Fruit fly (Drosophila melanogaster) whole organism, embryonic: ENCODE results near the gene UbcE2H.
A peak's percentile ranks its signal among the peaks of the same experiment; 100 is the strongest.

Source experiments
- Ada2b ChIP-seq: fragments of 200-800 bp; sonication (Bioruptor generic); IDR thresholded peaks from 2 replicates; pipeline ENCODE4 v1.3.6; 2022; ENCODE audit warnings: missing biosample characterization, missing genetic modification characterization
- Adf1 ChIP-seq: fragments of 200-800 bp; sonication (Bioruptor generic); IDR thresholded peaks from 2 replicates; pipeline ENCODE4 v1.3.6; 2022; ENCODE audit warnings: missing biosample characterization, missing genetic modification characterization
- CG10209 ChIP-seq: fragments of 200-800 bp; sonication (Bioruptor generic); optimal IDR thresholded peaks from 3 replicates; lab custom pipeline; 2017; ENCODE audit warnings: missing biosample characterization, mild to moderate bottlenecking, missing genetic modification characterization, missing genetic modification reagents
- CG10431 ChIP-seq: fragments of 200-800 bp; sonication (Bioruptor generic); optimal IDR thresholded peaks from 3 replicates; lab custom pipeline; 2018; ENCODE audit warnings: missing biosample characterization, mild to moderate bottlenecking, missing genetic modification characterization
- CG12744 ChIP-seq: fragments of 200-800 bp; sonication (Bioruptor generic); optimal IDR thresholded peaks from 2 replicates; lab custom pipeline; 2016; ENCODE audit warnings: missing biosample characterization, missing genetic modification characterization
- CG13775 ChIP-seq: fragments of 200-800 bp; sonication (Bioruptor generic); optimal IDR thresholded peaks from 3 replicates; lab custom pipeline; 2017; ENCODE audit warnings: missing biosample characterization, mild to moderate bottlenecking, missing genetic modification characterization
- CG13894 ChIP-seq: fragments of 200-800 bp; sonication (Bioruptor generic); optimal IDR thresholded peaks from 3 replicates; lab custom pipeline; 2018; ENCODE audit warnings: missing biosample characterization, mild to moderate bottlenecking, missing genetic modification characterization, moderate library complexity
- CG14965 ChIP-seq: fragments of 200-800 bp; sonication (Bioruptor generic); optimal IDR thresholded peaks from 2 replicates; lab custom pipeline; 2016; ENCODE audit warnings: missing biosample characterization, missing genetic modification characterization, borderline replicate concordance
- CG15011 ChIP-seq: fragments of 200-800 bp; sonication (Bioruptor generic); optimal IDR thresholded peaks from 3 replicates; lab custom pipeline; 2018; ENCODE audit warnings: missing biosample characterization, mild to moderate bottlenecking, missing genetic modification characterization
- CG15269 ChIP-seq: fragments of 200-800 bp; sonication (Bioruptor generic); optimal IDR thresholded peaks from 2 replicates; lab custom pipeline; 2018; ENCODE audit warnings: missing biosample characterization, mild to moderate bottlenecking, missing genetic modification characterization, moderate library complexity
- CG17361 ChIP-seq: fragments of 200-800 bp; sonication (Bioruptor generic); IDR thresholded peaks from 3 replicates; pipeline ENCODE4 v1.3.6; 2022; ENCODE audit warnings: missing biosample characterization, missing genetic modification characterization
- CG33557 ChIP-seq: fragments of 200-800 bp; sonication (Bioruptor generic); optimal IDR thresholded peaks from 2 replicates; lab custom pipeline; 2019; ENCODE audit warnings: missing biosample characterization, mild to moderate bottlenecking, missing genetic modification characterization, moderate library complexity
- CG3838 ChIP-seq: fragments of 200-800 bp; sonication (Bioruptor generic); optimal IDR thresholded peaks from 3 replicates; lab custom pipeline; 2016; ENCODE audit warnings: missing biosample characterization, missing genetic modification characterization
- CG4328 ChIP-seq: fragments of 200-800 bp; sonication (Bioruptor generic); optimal IDR thresholded peaks from 3 replicates; lab custom pipeline; 2017; ENCODE audit warnings: missing biosample characterization, missing genetic modification reagents, missing genetic modification characterization
- CG5180 ChIP-seq: fragments of 200-800 bp; sonication (Bioruptor generic); optimal IDR thresholded peaks from 3 replicates; lab custom pipeline; 2017; ENCODE audit warnings: missing biosample characterization, missing genetic modification characterization, mild to moderate bottlenecking, moderate library complexity, missing genetic modification reagents
- CG7271 ChIP-seq: fragments of 200-800 bp; sonication (Bioruptor generic); optimal IDR thresholded peaks from 2 replicates; lab custom pipeline; 2018; ENCODE audit warnings: missing biosample characterization, mild to moderate bottlenecking, missing genetic modification characterization, moderate library complexity
- CG7357 ChIP-seq: fragments of 200-800 bp; sonication (Bioruptor generic); IDR thresholded peaks from 3 replicates; pipeline ENCODE4 v1.3.6; 2022; ENCODE audit warnings: missing biosample characterization, missing genetic modification characterization
- CG7786 ChIP-seq: fragments of 200-800 bp; sonication (Bioruptor generic); optimal IDR thresholded peaks from 2 replicates; lab custom pipeline; 2016; ENCODE audit warnings: missing biosample characterization, missing genetic modification characterization
- CG8281 ChIP-seq: fragments of 200-800 bp; sonication (Bioruptor generic); optimal IDR thresholded peaks from 2 replicates; lab custom pipeline; 2018; ENCODE audit warnings: missing biosample characterization, mild to moderate bottlenecking, missing genetic modification characterization, moderate library complexity
- CG9609 ChIP-seq: fragments of 200-800 bp; sonication (Bioruptor generic); optimal IDR thresholded peaks from 3 replicates; lab custom pipeline; 2016; ENCODE audit warnings: missing biosample characterization, missing genetic modification characterization
- CG9932 ChIP-seq: fragments of 200-800 bp; sonication (Bioruptor generic); IDR thresholded peaks from 2 replicates; pipeline ENCODE4 v1.3.6; 2022; ENCODE audit warnings: missing biosample characterization, missing genetic modification characterization
- Chrac-16 ChIP-seq: fragments of 200-800 bp; sonication (Bioruptor generic); optimal IDR thresholded peaks from 3 replicates; lab custom pipeline; 2016; ENCODE audit warnings: missing biosample characterization, missing genetic modification characterization
- Doc2 ChIP-seq: fragments of 200-800 bp; sonication (Bioruptor generic); IDR thresholded peaks from 2 replicates; pipeline ENCODE4 v1.3.6; 2022; ENCODE audit warnings: missing biosample characterization, missing genetic modification characterization
- H2.0 ChIP-seq: fragments of 200-800 bp; sonication (Bioruptor generic); IDR thresholded peaks from 2 replicates; pipeline ENCODE4 v1.3.6; 2022; ENCODE audit warnings: missing biosample characterization, missing genetic modification characterization
- HLHmδ ChIP-seq: fragments of 200-800 bp; sonication (Bioruptor generic); optimal IDR thresholded peaks from 2 replicates; lab custom pipeline; 2018; ENCODE audit warnings: missing biosample characterization, mild to moderate bottlenecking, missing genetic modification characterization, moderate library complexity
- Jarid2 ChIP-seq: fragments of 200-800 bp; sonication (Bioruptor generic); optimal IDR thresholded peaks from 3 replicates; lab custom pipeline; 2017; ENCODE audit warnings: mild to moderate bottlenecking, missing biosample characterization, missing genetic modification reagents, missing genetic modification characterization
- Lhr ChIP-seq: fragments of 200-800 bp; sonication (Bioruptor generic); optimal IDR thresholded peaks from 3 replicates; lab custom pipeline; 2017; ENCODE audit warnings: mild to moderate bottlenecking, missing biosample characterization, missing genetic modification reagents, missing genetic modification characterization
- NC2α ChIP-seq: fragments of 200-800 bp; sonication (Bioruptor generic); optimal IDR thresholded peaks from 2 replicates; lab custom pipeline; 2016; ENCODE audit warnings: missing biosample characterization, missing genetic modification characterization
- NC2β ChIP-seq: fragments of 200-800 bp; sonication (Bioruptor generic); optimal IDR thresholded peaks from 2 replicates; lab custom pipeline; 2016; ENCODE audit warnings: missing biosample characterization, missing genetic modification characterization
- Nf-YC ChIP-seq: fragments of 200-800 bp; optimal IDR thresholded peaks from 3 replicates; lab custom pipeline; 2019; ENCODE audit warnings: missing biosample characterization, mild to moderate bottlenecking, missing genetic modification characterization, moderate library complexity
- Optix ChIP-seq: fragments of 200-800 bp; sonication (Bioruptor generic); IDR thresholded peaks from 3 replicates; pipeline ENCODE4 v1.3.6; 2022; ENCODE audit warnings: missing biosample characterization, missing genetic modification characterization
- Side ChIP-seq: fragments of 200-800 bp; sonication (Bioruptor generic); optimal IDR thresholded peaks from 2 replicates; lab custom pipeline; 2016; ENCODE audit warnings: missing biosample characterization, missing genetic modification characterization
- Sry-β ChIP-seq: fragments of 200-800 bp; sonication (Bioruptor generic); optimal IDR thresholded peaks from 2 replicates; lab custom pipeline; 2018; ENCODE audit warnings: missing biosample characterization, mild to moderate bottlenecking, missing genetic modification characterization, moderate library complexity
- Trl ChIP-seq, 3 experiments: fragments of >200 bp in 2 of 3; fragments of 200-800 bp in 1 of 3; sonication (Bioruptor generic) in 1 of 3; optimal IDR thresholded peaks; 2 replicates in 1 of 3; 3 replicates in 2 of 3; lab custom pipeline; 2016 to 2017; ENCODE audit warnings: missing biosample characterization in 1 of 3, missing genetic modification characterization in 1 of 3
- croc ChIP-seq: fragments of 200-800 bp; sonication (Bioruptor generic); conservative IDR thresholded peaks from 3 replicates; pipeline ENCODE4 v1.3.6; 2022; ENCODE audit warnings: missing biosample characterization, missing genetic modification characterization
- dpn ChIP-seq, 2 experiments: fragments of 200-800 bp; sonication (Bioruptor generic); optimal IDR thresholded peaks; 3 replicates each; lab custom pipeline; 2016; ENCODE audit warnings: missing biosample characterization in 2 of 2, missing genetic modification characterization in 2 of 2
- eve ChIP-seq, 2 experiments: fragments of >200 bp; optimal IDR thresholded peaks; 2 replicates each; lab custom pipeline; 2017; ENCODE audit warnings: missing biosample characterization in 2 of 2, missing genetic modification characterization in 2 of 2
- ewg ChIP-seq: fragments of 200-800 bp; sonication (Bioruptor generic); optimal IDR thresholded peaks from 3 replicates; lab custom pipeline; 2017; ENCODE audit warnings: mild to moderate bottlenecking, missing biosample characterization, missing genetic modification reagents, missing genetic modification characterization
- fu2 ChIP-seq: fragments of 200-800 bp; sonication (Bioruptor generic); optimal IDR thresholded peaks from 2 replicates; lab custom pipeline; 2016; ENCODE audit warnings: missing biosample characterization, missing genetic modification characterization
- hb ChIP-seq: fragments of 200-800 bp; sonication (Bioruptor generic); IDR thresholded peaks from 3 replicates; pipeline ENCODE4 v1.3.6; 2022; ENCODE audit warnings: missing biosample characterization, missing genetic modification characterization; ENCODE audit not compliant: partially characterized antibody
- klu ChIP-seq: fragments of 200-800 bp; sonication (Bioruptor generic); IDR thresholded peaks from 2 replicates; pipeline ENCODE4 v1.3.6; 2022; ENCODE audit warnings: missing biosample characterization, missing genetic modification characterization
- kni ChIP-seq: fragments of 200-800 bp; sonication (Bioruptor generic); optimal IDR thresholded peaks from 3 replicates; lab custom pipeline; 2017; ENCODE audit warnings: mild to moderate bottlenecking, missing biosample characterization, missing genetic modification reagents, missing genetic modification characterization
- lilli ChIP-seq: fragments of 200-800 bp; sonication (Bioruptor generic); optimal IDR thresholded peaks from 3 replicates; lab custom pipeline; 2016; ENCODE audit warnings: missing biosample characterization, missing genetic modification characterization
- maf-S ChIP-seq: fragments of 200-800 bp; sonication (Bioruptor generic); optimal IDR thresholded peaks from 2 replicates; lab custom pipeline; 2016; ENCODE audit warnings: missing biosample characterization, missing genetic modification characterization
- p53 ChIP-seq: fragments of 200-800 bp; sonication (Bioruptor generic); optimal IDR thresholded peaks from 2 replicates; lab custom pipeline; 2016; ENCODE audit warnings: missing biosample characterization, missing genetic modification characterization
- sisA ChIP-seq: fragments of 200-800 bp; sonication (Bioruptor generic); IDR thresholded peaks from 2 replicates; pipeline ENCODE4 v1.3.6; 2022; ENCODE audit warnings: missing biosample characterization, missing genetic modification characterization
- sug ChIP-seq: fragments of 200-800 bp; optimal IDR thresholded peaks from 2 replicates; lab custom pipeline; 2019; ENCODE audit warnings: missing biosample characterization, mild to moderate bottlenecking, missing genetic modification characterization, moderate library complexity
- tin ChIP-seq: fragments of 200-800 bp; sonication (Bioruptor generic); optimal IDR thresholded peaks from 3 replicates; lab custom pipeline; 2016; ENCODE audit warnings: missing biosample characterization, missing genetic modification characterization
- unc-4 ChIP-seq: fragments of 200-800 bp; sonication (Bioruptor generic); IDR thresholded peaks from 2 replicates; pipeline ENCODE4 v1.3.6; 2022; ENCODE audit warnings: missing biosample characterization, missing genetic modification characterization; ENCODE audit not compliant: partially characterized antibody
- wdn ChIP-seq: fragments of 200-800 bp; sonication (Bioruptor generic); IDR thresholded peaks from 2 replicates; pipeline ENCODE4 v1.3.6; 2022; ENCODE audit warnings: missing biosample characterization, missing genetic modification characterization

Gene UbcE2H

DNA sequence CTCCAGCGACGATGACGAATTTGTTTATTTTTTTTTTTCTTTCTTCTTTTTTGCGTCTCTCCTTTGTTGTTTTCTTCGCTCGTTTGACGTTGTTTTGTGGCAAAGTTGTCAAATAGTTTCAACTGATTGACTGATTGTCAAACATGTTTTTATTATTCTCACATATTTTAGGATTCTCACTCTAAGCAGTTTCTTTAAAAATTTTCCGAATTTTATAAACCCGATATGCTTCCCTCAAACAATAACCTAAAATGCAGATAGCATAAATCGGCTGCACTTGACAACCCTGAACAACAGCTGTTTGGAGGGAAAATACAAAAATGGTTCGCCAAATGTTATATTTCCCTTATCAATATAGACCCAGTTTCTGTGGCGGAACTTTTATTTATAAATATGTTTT is 49.7 kb upstream of the UbcE2H start, which contains the start of gene CG17982 (continued):
- peak; percentile 88 for TF ChIP-seq Side (GFP tag; lab: Kevin White, UChicago)
- TF ChIP-seq croc (GFP tag; lab: Robert Waterston, UW): peak; percentile 53
- TF ChIP-seq CG13894 (tag; lab: Kevin White, UChicago): peak; percentile 90
- peak; percentile 87 for TF ChIP-seq CG7786
- TF ChIP-seq fu2 (GFP tag; lab: Kevin White, UChicago): peak; percentile 85
- 0 out of 2 replicates have a peak, but pooled peaks have one; percentile 31 for TF ChIP-seq Adf1 (GFP tag; lab: Robert Waterston, UW)
- peak; percentile 79 for TF ChIP-seq H2.0 (GFP tag; lab: Robert Waterston, UW)
- TF ChIP-seq CG10209 (GFP tag; lab: Kevin White, UChicago): peak; percentile 74
- peak; percentile 75 for TF ChIP-seq kni (GFP tag; lab: Kevin White, UChicago)
- peak; percentile 80 for TF ChIP-seq maf-S
- TF ChIP-seq Trl (optimal IDR thresholded peaks at IDR 0.05; lab: Kevin White, UChicago): no peak
- TF ChIP-seq Trl (GFP tag; optimal IDR thresholded peaks at IDR 0.05; lab: Kevin White, UChicago): peak; percentile 91
- no peak for TF ChIP-seq Doc2
- peak; percentile 82 for TF ChIP-seq CG17361 (GFP tag; lab: Robert Waterston, UW)
- peak; percentile 79 for TF ChIP-seq CG12744
- TF ChIP-seq tin (GFP tag; lab: Kevin White, UChicago): peak; percentile 84
- peak; percentile 76 for TF ChIP-seq CG9609 (GFP tag; lab: Kevin White, UChicago)
- TF ChIP-seq NC2β (GFP tag; lab: Kevin White, UChicago): peak; percentile 80
- TF ChIP-seq sug (tag; lab: Kevin White, UChicago): peak; percentile 87
- TF ChIP-seq CG10431 (GFP tag; lab: Kevin White, UChicago): peak; percentile 74
- peak; percentile 29 for TF ChIP-seq Lhr
- peak; percentile 74 for TF ChIP-seq Ada2b (GFP tag; lab: Robert Waterston, UW)
- peak; percentile 61 for TF ChIP-seq CG3838 (GFP tag; lab: Kevin White, UChicago)
- peak; percentile 78 for TF ChIP-seq CG13775 (GFP tag; lab: Kevin White, UChicago)
- no peak for TF ChIP-seq CG15011 (GFP tag; lab: Kevin White, UChicago)
- peak; percentile 11 for TF ChIP-seq Sry-β (GFP tag; lab: Kevin White, UChicago)
- TF ChIP-seq HLHmδ (GFP tag; lab: Kevin White, UChicago): no peak
- TF ChIP-seq NC2α (GFP tag; lab: Kevin White, UChicago): peak; percentile 72
- TF ChIP-seq CG7357 (GFP tag; lab: Robert Waterston, UW): peak; percentile 53; the same call in 1 of the 3 replicates
- TF ChIP-seq sisA: peak; percentile 73
- TF ChIP-seq ewg: peak; percentile 64
- peak; percentile 45 for TF ChIP-seq CG7271 (tag; lab: Kevin White, UChicago)
- peak; percentile 80 to 83 for TF ChIP-seq dpn (GFP tag; optimal IDR thresholded peaks at IDR 0.05; lab: Kevin White, UChicago)
- peak; percentile 93 for TF ChIP-seq lilli (GFP tag; lab: Kevin White, UChicago)
- TF ChIP-seq Jarid2 (GFP tag; lab: Kevin White, UChicago): no peak
- peak; percentile 71 for TF ChIP-seq klu (GFP tag; lab: Robert Waterston, UW)
- TF ChIP-seq hb (GFP tag; lab: Robert Waterston, UW): no peak
- peak; percentile 81 for TF ChIP-seq CG33557 (GFP tag; lab: Kevin White, UChicago)
- TF ChIP-seq CG15269 (tag; lab: Kevin White, UChicago): peak; percentile 89
- TF ChIP-seq CG9932 (GFP tag; lab: Robert Waterston, UW): peak; percentile 83
- TF ChIP-seq Optix: peak; percentile 69; the same call in 2 of the 3 replicates
- peak; percentile 81 for TF ChIP-seq Nf-YC
- peak; percentile 80 for TF ChIP-seq CG4328 (GFP tag; lab: Kevin White, UChicago)
- no peak for TF ChIP-seq eve (GFP tag; optimal IDR thresholded peaks at IDR 0.05; lab: Kevin White, UChicago)
- TF ChIP-seq p53 (GFP tag; lab: Kevin White, UChicago): peak; percentile 72
- no peak for TF ChIP-seq unc-4
- peak; percentile 75 for TF ChIP-seq Chrac-16
- TF ChIP-seq CG14965: no peak
- peak; percentile 80 for TF ChIP-seq wdn (GFP tag; lab: Robert Waterston, UW)
- peak; percentile 46 for TF ChIP-seq CG5180 (GFP tag; lab: Kevin White, UChicago)
- peak; percentile 71 for TF ChIP-seq CG8281
